Fruit fly (Drosophila melanogaster) whole organism, embryonic: ENCODE measurements around the gene CG10866.

Experiments
- ATbp ChIP-seq: fragments of 200-800 bp; sonication (Bioruptor generic); optimal IDR thresholded peaks from 2 replicates; lab custom pipeline; 2017; ENCODE audit warnings: missing biosample characterization, mild to moderate bottlenecking, missing genetic modification characterization, missing genetic modification reagents
- Antp ChIP-seq: fragments of 200-800 bp; sonication (Bioruptor generic); optimal IDR thresholded peaks from 3 replicates; lab custom pipeline; 2016; ENCODE audit warnings: missing biosample characterization, missing genetic modification characterization
- B-H2 ChIP-seq: fragments of 200-800 bp; sonication (Bioruptor generic); optimal IDR thresholded peaks from 2 replicates; lab custom pipeline; 2018; ENCODE audit warnings: missing biosample characterization, mild to moderate bottlenecking, missing genetic modification characterization
- CG11398 ChIP-seq: fragments of 200-800 bp; sonication (Bioruptor generic); optimal IDR thresholded peaks from 2 replicates; lab custom pipeline; 2016; ENCODE audit warnings: missing biosample characterization, missing genetic modification characterization
- CG12744 ChIP-seq: fragments of 200-800 bp; sonication (Bioruptor generic); optimal IDR thresholded peaks from 2 replicates; lab custom pipeline; 2016; ENCODE audit warnings: missing biosample characterization, missing genetic modification characterization
- CG14050 ChIP-seq: fragments of 200-800 bp; sonication (Bioruptor generic); IDR thresholded peaks from 3 replicates; pipeline ENCODE4 v1.3.6; 2022; ENCODE audit warnings: missing biosample characterization, missing genetic modification characterization
- CG14441 ChIP-seq: fragments of 200-800 bp; sonication (Bioruptor generic); IDR thresholded peaks from 2 replicates; pipeline ENCODE4 v1.3.6; 2022; ENCODE audit warnings: missing biosample characterization, missing genetic modification characterization
- CG1529 ChIP-seq: fragments of 200-800 bp; sonication (Bioruptor generic); optimal IDR thresholded peaks from 3 replicates; lab custom pipeline; 2018; ENCODE audit warnings: missing biosample characterization, missing genetic modification characterization
- CG1832 ChIP-seq: fragments of 200-800 bp; sonication (Bioruptor generic); optimal IDR thresholded peaks from 2 replicates; lab custom pipeline; 2017; ENCODE audit warnings: missing biosample characterization, mild to moderate bottlenecking, missing genetic modification characterization, inconsistent platforms
- CG18476 ChIP-seq: fragments of 200-800 bp; sonication (Bioruptor generic); optimal IDR thresholded peaks from 2 replicates; lab custom pipeline; 2016; ENCODE audit warnings: missing biosample characterization, mild to moderate bottlenecking, missing genetic modification characterization
- CG2129 ChIP-seq: fragments of 200-800 bp; sonication (Bioruptor generic); IDR thresholded peaks from 2 replicates; pipeline ENCODE4 v1.3.6; 2022; ENCODE audit warnings: missing biosample characterization, missing genetic modification characterization; ENCODE audit not compliant: partially characterized antibody
- CG2202 ChIP-seq: fragments of 200-800 bp; sonication (Bioruptor generic); optimal IDR thresholded peaks from 2 replicates; lab custom pipeline; 2018; ENCODE audit warnings: missing biosample characterization, mild to moderate bottlenecking, missing genetic modification characterization
- CG2875 ChIP-seq: fragments of 200-800 bp; sonication (Bioruptor generic); optimal IDR thresholded peaks from 2 replicates; lab custom pipeline; 2017; ENCODE audit warnings: missing biosample characterization, mild to moderate bottlenecking, missing genetic modification characterization, missing genetic modification reagents
- CG34224 ChIP-seq: fragments of 200-800 bp; sonication (Bioruptor generic); IDR thresholded peaks from 3 replicates; pipeline ENCODE4 v1.3.6; 2022; ENCODE audit warnings: missing biosample characterization, missing genetic modification characterization; ENCODE audit not compliant: partially characterized antibody
- CG6683 ChIP-seq: fragments of 200-800 bp; sonication (Bioruptor generic); optimal IDR thresholded peaks from 2 replicates; lab custom pipeline; 2017; ENCODE audit warnings: missing biosample characterization, mild to moderate bottlenecking, missing genetic modification characterization, missing genetic modification reagents
- CG8089 ChIP-seq: fragments of 200-800 bp; sonication (Bioruptor generic); optimal IDR thresholded peaks from 3 replicates; lab custom pipeline; 2016; ENCODE audit warnings: missing biosample characterization, missing genetic modification characterization
- CG8281 ChIP-seq: fragments of 200-800 bp; sonication (Bioruptor generic); optimal IDR thresholded peaks from 2 replicates; lab custom pipeline; 2018; ENCODE audit warnings: missing biosample characterization, mild to moderate bottlenecking, missing genetic modification characterization, moderate library complexity
- CG9437 ChIP-seq: fragments of 200-800 bp; sonication (Bioruptor generic); optimal IDR thresholded peaks from 2 replicates; lab custom pipeline; 2018; ENCODE audit warnings: missing biosample characterization, mild to moderate bottlenecking, missing genetic modification characterization
- CG9797 ChIP-seq: fragments of 200-800 bp; sonication (Bioruptor generic); optimal IDR thresholded peaks from 3 replicates; lab custom pipeline; 2018; ENCODE audit warnings: missing biosample characterization, mild to moderate bottlenecking, missing genetic modification characterization
- Deaf1 ChIP-seq: fragments of 200-800 bp; optimal IDR thresholded peaks from 3 replicates; lab custom pipeline; 2019; ENCODE audit warnings: missing biosample characterization, mild to moderate bottlenecking, missing genetic modification characterization, moderate library complexity
- Dfd ChIP-seq, 2 experiments: fragments of >200 bp; optimal IDR thresholded peaks; 2 replicates each; lab custom pipeline; 2017; ENCODE audit warnings: missing biosample characterization in 2 of 2, missing genetic modification characterization in 2 of 2
- Doc3 ChIP-seq: fragments of 200-800 bp; sonication (Bioruptor generic); IDR thresholded peaks from 3 replicates; pipeline ENCODE4 v1.3.6; 2022; ENCODE audit warnings: missing biosample characterization, missing genetic modification characterization; ENCODE audit not compliant: partially characterized antibody
- Dp ChIP-seq: fragments of 200-800 bp; sonication (Bioruptor generic); optimal IDR thresholded peaks from 2 replicates; lab custom pipeline; 2018; ENCODE audit warnings: missing biosample characterization, mild to moderate bottlenecking, missing genetic modification characterization, moderate library complexity
- Ets97D ChIP-seq: fragments of 200-800 bp; sonication (Bioruptor generic); optimal IDR thresholded peaks from 3 replicates; lab custom pipeline; 2016; ENCODE audit warnings: missing biosample characterization, missing genetic modification characterization
- Hey ChIP-seq: fragments of 200-800 bp; sonication (Bioruptor generic); optimal IDR thresholded peaks from 3 replicates; lab custom pipeline; 2018; ENCODE audit warnings: missing biosample characterization, mild to moderate bottlenecking, missing genetic modification characterization
- HmgD ChIP-seq: fragments of 200-800 bp; sonication (Bioruptor generic); optimal IDR thresholded peaks from 3 replicates; lab custom pipeline; 2016; ENCODE audit warnings: missing biosample characterization, missing genetic modification characterization
- Hmx ChIP-seq: fragments of 200-800 bp; sonication (Bioruptor generic); optimal IDR thresholded peaks from 2 replicates; lab custom pipeline; 2016; ENCODE audit warnings: missing biosample characterization, missing genetic modification characterization
- Hsf ChIP-seq: fragments of 200-800 bp; sonication (Bioruptor generic); optimal IDR thresholded peaks from 3 replicates; lab custom pipeline; 2016; ENCODE audit warnings: missing biosample characterization, missing genetic modification characterization
- MBD-R2 ChIP-seq: fragments of 200-800 bp; sonication (Bioruptor generic); IDR thresholded peaks from 2 replicates; pipeline ENCODE4 v1.3.6; 2022; ENCODE audit warnings: missing biosample characterization, missing genetic modification characterization
- MESR4 ChIP-seq: fragments of 200-800 bp; sonication (Bioruptor generic); optimal IDR thresholded peaks from 2 replicates; lab custom pipeline; 2018; ENCODE audit warnings: missing biosample characterization, mild to moderate bottlenecking, missing genetic modification characterization, moderate library complexity
- Neu2 ChIP-seq: fragments of 200-800 bp; sonication (Bioruptor generic); optimal IDR thresholded peaks from 3 replicates; lab custom pipeline; 2016; ENCODE audit warnings: missing biosample characterization, missing genetic modification characterization, borderline replicate concordance
- Optix ChIP-seq: fragments of 200-800 bp; sonication (Bioruptor generic); IDR thresholded peaks from 3 replicates; pipeline ENCODE4 v1.3.6; 2022; ENCODE audit warnings: missing biosample characterization, missing genetic modification characterization
- Poxn ChIP-seq: fragments of 200-800 bp; sonication (Bioruptor generic); IDR thresholded peaks from 2 replicates; pipeline ENCODE4 v1.3.6; 2022; ENCODE audit warnings: missing biosample characterization, missing genetic modification characterization
- amos ChIP-seq: fragments of 200-800 bp; sonication (Bioruptor generic); IDR thresholded peaks from 2 replicates; pipeline ENCODE4 v1.3.6; 2022; ENCODE audit warnings: missing biosample characterization, missing genetic modification characterization; ENCODE audit not compliant: partially characterized antibody
- br ChIP-seq: fragments of >200 bp; optimal IDR thresholded peaks from 2 replicates; lab custom pipeline; 2017
- btn ChIP-seq: fragments of 200-800 bp; sonication (Bioruptor generic); optimal IDR thresholded peaks from 2 replicates; lab custom pipeline; 2016; ENCODE audit warnings: missing biosample characterization, missing genetic modification characterization
- fu2 ChIP-seq: fragments of 200-800 bp; sonication (Bioruptor generic); optimal IDR thresholded peaks from 2 replicates; lab custom pipeline; 2016; ENCODE audit warnings: missing biosample characterization, missing genetic modification characterization
- gce ChIP-seq: fragments of 200-800 bp; sonication (Bioruptor generic); IDR thresholded peaks from 3 replicates; pipeline ENCODE4 v1.3.6; 2022; ENCODE audit warnings: missing biosample characterization, missing genetic modification characterization
- her ChIP-seq: fragments of 200-800 bp; sonication (Bioruptor generic); optimal IDR thresholded peaks from 2 replicates; lab custom pipeline; 2016; ENCODE audit warnings: missing biosample characterization, missing genetic modification characterization
- hth ChIP-seq: fragments of >200 bp; optimal IDR thresholded peaks from 2 replicates; lab custom pipeline; 2017; ENCODE audit warnings: inconsistent platforms
- jing ChIP-seq: fragments of 200-800 bp; sonication (Bioruptor generic); optimal IDR thresholded peaks from 2 replicates; lab custom pipeline; 2018; ENCODE audit warnings: missing biosample characterization, mild to moderate bottlenecking, missing genetic modification characterization
- ken ChIP-seq: fragments of 200-800 bp; sonication (Bioruptor generic); IDR thresholded peaks from 3 replicates; pipeline ENCODE4 v1.3.6; 2022; ENCODE audit warnings: missing biosample characterization, missing genetic modification characterization
- mld ChIP-seq: fragments of 200-800 bp; sonication (Bioruptor generic); IDR thresholded peaks from 3 replicates; pipeline ENCODE4 v1.3.6; 2022; ENCODE audit warnings: missing biosample characterization, missing genetic modification characterization; ENCODE audit not compliant: partially characterized antibody
- oc ChIP-seq: fragments of 200-800 bp; sonication (Bioruptor generic); optimal IDR thresholded peaks from 2 replicates; lab custom pipeline; 2018; ENCODE audit warnings: missing biosample characterization, mild to moderate bottlenecking, missing genetic modification characterization, moderate library complexity
- pita ChIP-seq: fragments of 200-800 bp; sonication (Bioruptor generic); optimal IDR thresholded peaks from 2 replicates; lab custom pipeline; 2017; ENCODE audit warnings: missing biosample characterization, mild to moderate bottlenecking, missing genetic modification characterization
- repo ChIP-seq: fragments of 200-800 bp; sonication (Bioruptor generic); optimal IDR thresholded peaks from 2 replicates; lab custom pipeline; 2016; ENCODE audit warnings: missing biosample characterization, missing genetic modification characterization
- rib ChIP-seq: fragments of 200-800 bp; sonication (Bioruptor generic); IDR thresholded peaks from 2 replicates; pipeline ENCODE4 v1.3.6; 2022; ENCODE audit warnings: missing biosample characterization, missing genetic modification characterization
- salm ChIP-seq: fragments of 200-800 bp; sonication (Bioruptor generic); optimal IDR thresholded peaks from 2 replicates; lab custom pipeline; 2018; ENCODE audit warnings: missing biosample characterization, mild to moderate bottlenecking, missing genetic modification characterization
- sens ChIP-seq: fragments of 200-800 bp; sonication (Bioruptor generic); peaks from one replicate; lab custom pipeline; 2016; ENCODE audit warnings: missing biosample characterization, missing genetic modification characterization
- slp2 ChIP-seq: fragments of 200-800 bp; sonication (Bioruptor generic); optimal IDR thresholded peaks from 2 replicates; lab custom pipeline; 2016; ENCODE audit warnings: missing biosample characterization, missing genetic modification characterization
- vfl ChIP-seq: fragments of 200-800 bp; sonication (Bioruptor generic); optimal IDR thresholded peaks from 2 replicates; lab custom pipeline; 2016; ENCODE audit warnings: missing biosample characterization, missing genetic modification characterization

The CG10866 gene

DNA sequence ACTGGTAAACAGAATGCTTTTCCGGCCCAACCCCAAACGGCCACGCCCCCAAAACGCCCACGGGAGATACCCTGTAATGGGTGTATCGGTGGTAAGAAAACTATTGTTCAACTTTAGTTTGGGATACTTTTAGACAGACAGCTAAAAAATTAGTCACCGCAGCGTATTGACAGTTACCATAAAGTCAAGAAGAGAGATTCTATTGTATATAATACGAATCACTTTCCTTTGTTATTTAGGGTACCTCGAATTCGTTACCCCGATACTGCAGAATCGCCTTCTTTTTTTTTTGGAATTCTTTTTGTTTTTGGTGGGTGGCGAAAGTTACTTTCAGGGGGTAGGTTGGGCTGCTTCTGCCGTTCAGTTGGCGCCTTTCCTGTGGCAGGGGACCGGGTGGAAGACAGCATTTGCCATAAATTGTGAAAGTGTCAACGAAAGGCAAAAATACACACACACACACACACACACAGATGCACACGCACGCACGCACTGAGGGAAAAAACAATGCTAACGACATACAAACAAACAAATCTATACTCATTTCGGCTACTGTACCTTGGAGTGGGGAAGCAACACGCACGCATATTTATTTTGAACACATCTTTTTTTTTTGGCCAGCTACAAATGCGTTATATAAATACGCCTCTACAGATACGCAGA lies 32.7 kb upstream of the CG10866 start (continued):
- TF ChIP-seq CG9437 (GFP tag; lab: Kevin White, UChicago) (peak; percentile 15), ken (GFP tag; lab: Robert Waterston, UW) (no peak), MESR4 (GFP tag; lab: Kevin White, UChicago) (no peak), HmgD (GFP tag; lab: Kevin White, UChicago) (no peak), CG12744 (GFP tag; lab: Kevin White, UChicago) (no peak), fu2 (peak; percentile 17), CG1529 (GFP tag; lab: Kevin White, UChicago) (peak; percentile 20), CG2202 (tag; lab: Kevin White, UChicago) (no peak), slp2 (GFP tag; lab: Kevin White, UChicago) (no peak), Deaf1 (tag; lab: Kevin White, UChicago) (no peak), gce (GFP tag; lab: Robert Waterston, UW) (0 out of 3 replicates have a peak, but pooled peaks have one; percentile 18), Antp (peak; percentile 41), B-H2 (GFP tag; lab: Kevin White, UChicago) (no peak), Doc3 (GFP tag; lab: Robert Waterston, UW) (no peak), her (no peak), CG6683 (GFP tag; lab: Kevin White, UChicago) (no peak), btn (no peak), Hmx (GFP tag; lab: Kevin White, UChicago) (no peak), CG34224 (GFP tag; lab: Robert Waterston, UW) (no peak), CG2875 (GFP tag; lab: Kevin White, UChicago) (no peak), Optix (0 out of 3 replicates have a peak, but pooled peaks have one; percentile 31), mld (GFP tag; lab: Robert Waterston, UW) (no peak), br (lab: Kevin White, UChicago) (no peak), CG2129 (no peak), CG8089 (GFP tag; lab: Kevin White, UChicago) (no peak), Poxn (no peak), CG18476 (GFP tag; lab: Kevin White, UChicago) (no peak), Dp (GFP tag; lab: Kevin White, UChicago) (no peak), Ets97D (no peak), salm (no peak), Dfd (GFP tag; optimal IDR thresholded peaks at IDR 0.05; lab: Kevin White, UChicago) (peak in 1 of 2 experiments; percentile 57), sens (GFP tag; lab: Kevin White, UChicago) (peak; percentile 89), CG14050 (GFP tag; lab: Robert Waterston, UW) (no peak), CG1832 (GFP tag; lab: Kevin White, UChicago) (no peak), oc (tag; lab: Kevin White, UChicago) (no peak), CG11398 (GFP tag; lab: Kevin White, UChicago) (peak; percentile 7), vfl (GFP tag; lab: Kevin White, UChicago) (no peak), amos (no peak), Hey (no peak), CG14441 (GFP tag; lab: Robert Waterston, UW) (no peak), MBD-R2 (GFP tag; lab: Robert Waterston, UW) (no peak; the same call in 1 of the 2 replicates), CG8281 (no peak), pita (no peak), ATbp (peak; percentile 24), hth (lab: Kevin White, UChicago) (no peak), CG9797 (GFP tag; lab: Kevin White, UChicago) (no peak), Hsf (peak; percentile 24), rib (GFP tag; lab: Robert Waterston, UW) (no peak), repo (GFP tag; lab: Kevin White, UChicago) (no peak), Neu2 (no peak), jing (GFP tag; lab: Kevin White, UChicago) (peak; percentile 1)
